Worm (Caenorhabditis elegans): ENCODE data around the gene aqp-7.

The aqp-7 gene

ce11 chrX:3024637-3025113, at the start of gene aqp-7:
Gene aqp-7, plus strand, starts transcription at chrX:3025063.
- TF ChIP-seq nhr-2 (tag; optimal IDR thresholded peaks at IDR 0.05) (no peak), ces-1 (GFP tag; optimal IDR thresholded peaks at IDR 0.05) (peak; percentile 32)

ce11 chrX:2975421-2975820, 49.4 kb upstream of the aqp-7 start:
- TF ChIP-seq hlh-1 (tag; optimal IDR thresholded peaks at IDR 0.05) (peak; percentile 47), unc-62 (GFP tag; optimal IDR thresholded peaks at IDR 0.05) (peak; percentile 23), tbx-8 (GFP tag; optimal IDR thresholded peaks at IDR 0.05) (no peak), sem-2 (GFP tag; optimal IDR thresholded peaks at IDR 0.05) (no peak)

ce11 chrX:2976148-2976547, 48.7 kb upstream of the aqp-7 start, which contains the start of gene aakg-3:
Gene aakg-3, plus strand, starts transcription at chrX:2976448.
- TF ChIP-seq nhr-28 (tag; optimal IDR thresholded peaks at IDR 0.05) (no peak), mab-5 (tag; optimal IDR thresholded peaks at IDR 0.05) (no peak), unc-62 (GFP tag; optimal IDR thresholded peaks at IDR 0.05) (no peak), ceh-83 (GFP tag; optimal IDR thresholded peaks at IDR 0.05) (no peak), ceh-39 (tag; optimal IDR thresholded peaks at IDR 0.05) (no peak), lsy-2 (tag; optimal IDR thresholded peaks at IDR 0.05) (no peak)

- TF ChIP-seq zip-8 (tag; optimal IDR thresholded peaks at IDR 0.05) (no peak), lin-32 (GFP tag; optimal IDR thresholded peaks at IDR 0.05) (no peak), mls-2 (tag; optimal IDR thresholded peaks at IDR 0.05) (no peak), cnd-1 (tag; optimal IDR thresholded peaks at IDR 0.05) (no peak), elt-1 (tag; optimal IDR thresholded peaks at IDR 0.05; ENCODE audit: borderline replicate concordance, insufficient read depth) (no peak), ces-1 (GFP tag; optimal IDR thresholded peaks at IDR 0.05) (no peak), M03D4.4 (tag; optimal IDR thresholded peaks at IDR 0.05) (no peak), bed-3 (GFP tag; optimal IDR thresholded peaks at IDR 0.05) (no peak), sem-2 (GFP tag; optimal IDR thresholded peaks at IDR 0.05) (no peak), lin-13 (tag; optimal IDR thresholded peaks at IDR 0.05) (no peak), tbx-8 (GFP tag; optimal IDR thresholded peaks at IDR 0.05) (no peak)
These were observed 46.8 kb upstream of the aqp-7 start for ce11 chrX:2978100-2978499.

- TF ChIP-seq tbx-8 (GFP tag; optimal IDR thresholded peaks at IDR 0.05) (no peak), ceh-83 (GFP tag; optimal IDR thresholded peaks at IDR 0.05) (no peak), snpc-4 (tag; optimal IDR thresholded peaks at IDR 0.05) (no peak), ham-2 (GFP tag; optimal IDR thresholded peaks at IDR 0.05) (no peak), lin-32 (GFP tag; optimal IDR thresholded peaks at IDR 0.05) (no peak), bed-3 (GFP tag; optimal IDR thresholded peaks at IDR 0.05) (no peak), lin-13 (tag; optimal IDR thresholded peaks at IDR 0.05) (no peak), ces-1 (GFP tag; optimal IDR thresholded peaks at IDR 0.05) (no peak), unc-62 (GFP tag; optimal IDR thresholded peaks at IDR 0.05) (no peak), unc-39 (tag; optimal IDR thresholded peaks at IDR 0.05) (no peak), nhr-12 (tag; optimal IDR thresholded peaks at IDR 0.05) (no peak), sptf-1 (tag; optimal IDR thresholded peaks at IDR 0.05) (no peak), ceh-43 (GFP tag; optimal IDR thresholded peaks at IDR 0.05) (no peak), pha-4 (tag; optimal IDR thresholded peaks at IDR 0.05) (no peak)
These were observed 43.1 kb upstream of the aqp-7 start, which contains the start of gene nspg-5 for ce11 chrX:2981715-2982114. Gene nspg-5, plus strand, starts transcription at chrX:2982015.

- TF ChIP-seq blmp-1 (tag; optimal IDR thresholded peaks at IDR 0.05) (no peak), elt-1 (tag; optimal IDR thresholded peaks at IDR 0.05; ENCODE audit: borderline replicate concordance, insufficient read depth) (no peak), cnd-1 (tag; optimal IDR thresholded peaks at IDR 0.05) (no peak), nhr-12 (tag; optimal IDR thresholded peaks at IDR 0.05) (no peak), zip-8 (tag; optimal IDR thresholded peaks at IDR 0.05) (no peak), pha-4 (tag; optimal IDR thresholded peaks at IDR 0.05) (no peak), lsy-2 (tag; optimal IDR thresholded peaks at IDR 0.05) (no peak), ceh-39 (tag; optimal IDR thresholded peaks at IDR 0.05) (no peak), nhr-2 (tag; optimal IDR thresholded peaks at IDR 0.05) (no peak), ceh-43 (GFP tag; optimal IDR thresholded peaks at IDR 0.05) (no peak)
These were observed 40.9 kb upstream of the aqp-7 start, which contains the start of gene osm-5 for ce11 chrX:2983996-2984395. Gene osm-5, plus strand, starts transcription at chrX:2984263.

- TF ChIP-seq ztf-11 (tag; optimal IDR thresholded peaks at IDR 0.05): no peak
- no peak for TF ChIP-seq nhr-237 (tag; optimal IDR thresholded peaks at IDR 0.05)
- no peak for TF ChIP-seq flh-1 (GFP tag; optimal IDR thresholded peaks at IDR 0.05)
- TF ChIP-seq nhr-2 (tag; optimal IDR thresholded peaks at IDR 0.05): no peak
- no peak for TF ChIP-seq elt-1 (tag; optimal IDR thresholded peaks at IDR 0.05; ENCODE audit: borderline replicate concordance, insufficient read depth)
- TF ChIP-seq unc-120 (tag; optimal IDR thresholded peaks at IDR 0.05; ENCODE audit: poor library complexity, severe bottlenecking): no peak
- TF ChIP-seq snpc-4 (tag; optimal IDR thresholded peaks at IDR 0.05): no peak
- no peak for TF ChIP-seq hlh-1 (tag; optimal IDR thresholded peaks at IDR 0.05)
- TF ChIP-seq sptf-1 (tag; optimal IDR thresholded peaks at IDR 0.05): no peak
- no peak for TF ChIP-seq lin-13 (tag; optimal IDR thresholded peaks at IDR 0.05)
- TF ChIP-seq pha-4 (tag; optimal IDR thresholded peaks at IDR 0.05): no peak
- TF ChIP-seq ceh-39 (tag; optimal IDR thresholded peaks at IDR 0.05): no peak
- TF ChIP-seq cnd-1 (tag; optimal IDR thresholded peaks at IDR 0.05): no peak
These were observed 34.7 kb upstream of the aqp-7 start for ce11 chrX:2990145-2990544.
